Worm (Caenorhabditis elegans): ENCODE results near the gene ZK970.8.

ce11 chrII:10281674-10282073 lies 27.8 kb upstream of the ZK970.8 start:
- TF ChIP-seq sea-2 (GFP tag; IDR thresholded peaks at IDR 0.05), result no peak
- no peak for TF ChIP-seq repo-1 (tag; optimal IDR thresholded peaks at IDR 0.05)
- no peak for TF ChIP-seq fkh-3 (tag; optimal IDR thresholded peaks at IDR 0.05)
- TF ChIP-seq dpl-1 (GFP tag; optimal IDR thresholded peaks at IDR 0.05), result no peak
- no peak for TF ChIP-seq ceh-100 (GFP tag; IDR thresholded peaks at IDR 0.05)
- no peak for TF ChIP-seq zim-3 (tag; optimal IDR thresholded peaks at IDR 0.05)
- TF ChIP-seq him-1 (tag; optimal IDR thresholded peaks at IDR 0.05), result no peak
- no peak for TF ChIP-seq ztf-25 (GFP tag; IDR thresholded peaks at IDR 0.05)
- no peak for TF ChIP-seq Y95B8A.8 (GFP tag; IDR thresholded peaks at IDR 0.05)
- TF ChIP-seq ama-1 (optimal IDR thresholded peaks at IDR 0.05), result no peak
- no peak for TF ChIP-seq ama-1 (GFP tag; optimal IDR thresholded peaks at IDR 0.05)
- no peak for TF ChIP-seq cebp-1 (GFP tag; IDR thresholded peaks at IDR 0.05)
- no peak for TF ChIP-seq cebp-1 (tag; optimal IDR thresholded peaks at IDR 0.05)
